Fruit fly (Drosophila melanogaster): ENCODE results near the gene CG33252.

CG33252 gene

dm6 chrX:16930465-16931286 is 33.7 kb upstream of the CG33252 start (continued):
- TF ChIP-seq Bteb2 (GFP tag; optimal IDR thresholded peaks at IDR 0.05) (no peak), CG13894 (tag; optimal IDR thresholded peaks at IDR 0.05) (peak; percentile 36), jing (GFP tag; optimal IDR thresholded peaks at IDR 0.05) (no peak), esg (GFP tag; conservative IDR thresholded peaks at IDR 0.05) (peak; percentile 67), al (GFP tag; IDR thresholded peaks at IDR 0.05) (peak; percentile 56), scrt (GFP tag; optimal IDR thresholded peaks at IDR 0.05) (peak; percentile 64), CG2199 (GFP tag; IDR thresholded peaks at IDR 0.05) (peak; percentile 69; the same call in 2 of the 3 replicates), nau (GFP tag; optimal IDR thresholded peaks at IDR 0.05) (no peak), Ada2b (GFP tag; IDR thresholded peaks at IDR 0.05) (peak; percentile 74), CG12219 (GFP tag; optimal IDR thresholded peaks at IDR 0.05) (peak; percentile 27), HLH4C (GFP tag; IDR thresholded peaks at IDR 0.05; ENCODE audit: partially characterized antibody) (no peak), CG8359 (GFP tag; optimal IDR thresholded peaks at IDR 0.05; ENCODE audit: borderline replicate concordance) (peak; percentile 14), CG13123 (GFP tag; optimal IDR thresholded peaks at IDR 0.05) (no peak), D19A (tag; optimal IDR thresholded peaks at IDR 0.05) (peak; percentile 48), CG30403 (GFP tag; optimal IDR thresholded peaks at IDR 0.05) (peak; percentile 71), CG8290 (GFP tag; optimal IDR thresholded peaks at IDR 0.05) (no peak), CG8290 (tag; optimal IDR thresholded peaks at IDR 0.05) (peak in 1 of 2 experiments; percentile 21), H15 (GFP tag; IDR thresholded peaks at IDR 0.05) (peak; percentile 60; the same call in 2 of the 3 replicates), amos (GFP tag; IDR thresholded peaks at IDR 0.05; ENCODE audit: partially characterized antibody) (no peak), nerfin-1 (tag; optimal IDR thresholded peaks at IDR 0.05) (peak; percentile 50), run (tag; optimal IDR thresholded peaks at IDR 0.05) (peak; percentile 30), Hmr (GFP tag; optimal IDR thresholded peaks at IDR 0.05) (peak; percentile 51), Xrp1 (GFP tag; IDR thresholded peaks at IDR 0.05) (peak; percentile 76), PHDP (tag; optimal IDR thresholded peaks at IDR 0.05) (peak; percentile 67), CG13287 (GFP tag; IDR thresholded peaks at IDR 0.05; ENCODE audit: partially characterized antibody) (no peak), CG2129 (GFP tag; IDR thresholded peaks at IDR 0.05; ENCODE audit: partially characterized antibody) (no peak), dpn (GFP tag; optimal IDR thresholded peaks at IDR 0.05) (peak; percentile 32 to 45), sug (tag; optimal IDR thresholded peaks at IDR 0.05) (peak; percentile 37), ERR (GFP tag; optimal IDR thresholded peaks at IDR 0.05) (no peak), kay (GFP tag; optimal IDR thresholded peaks at IDR 0.05) (peak; percentile 20), Fer3 (tag; optimal IDR thresholded peaks at IDR 0.05) (peak; percentile 73), ems (GFP tag; optimal IDR thresholded peaks at IDR 0.05) (no peak), MESR4 (GFP tag; optimal IDR thresholded peaks at IDR 0.05) (no peak), HLH3B (GFP tag; IDR thresholded peaks at IDR 0.05) (peak; percentile 84), bab2 (GFP tag; optimal IDR thresholded peaks at IDR 0.05) (peak; percentile 40), CG8944 (GFP tag; optimal IDR thresholded peaks at IDR 0.05) (no peak), CG8765 (GFP tag; IDR thresholded peaks at IDR 0.05) (no peak), caup (GFP tag; optimal IDR thresholded peaks at IDR 0.05; ENCODE audit: severe bottlenecking) (peak; percentile 44), mirr (GFP tag; optimal IDR thresholded peaks at IDR 0.05) (no peak), Spps (tag; optimal IDR thresholded peaks at IDR 0.05) (peak; percentile 7), CG10565 (GFP tag; optimal IDR thresholded peaks at IDR 0.05) (no peak), btn (GFP tag; optimal IDR thresholded peaks at IDR 0.05) (no peak), HHEX (GFP tag; optimal IDR thresholded peaks at IDR 0.05) (peak; percentile 68), CG1024 (GFP tag; IDR thresholded peaks at IDR 0.05) (0 out of 2 replicates have a peak, but pooled peaks have one; percentile 30), Optix (GFP tag; IDR thresholded peaks at IDR 0.05) (no peak), Abd-B (GFP tag; optimal IDR thresholded peaks at IDR 0.05) (peak; percentile 41), kni (GFP tag; optimal IDR thresholded peaks at IDR 0.05) (no peak), CG6689 (GFP tag; IDR thresholded peaks at IDR 0.05) (peak; percentile 63)

Data from whole organism, embryonic.